Fruit fly (Drosophila melanogaster): ENCODE measurements around the gene CG34447.

The CG34447 gene

dm6 chr2L:2373818-2374746, 45.7 kb downstream of the CG34447 start, which contains the start of the genes CG3609 and CG15390 (continued):
- peak; percentile 81 for TF ChIP-seq Dip3 (GFP tag; optimal IDR thresholded peaks at IDR 0.05)
- peak; percentile 92 for TF ChIP-seq Gug (GFP tag; IDR thresholded peaks at IDR 0.05)
- TF ChIP-seq pfk (GFP tag; optimal IDR thresholded peaks at IDR 0.05): peak; percentile 41
- TF ChIP-seq Dek (tag; optimal IDR thresholded peaks at IDR 0.05): peak; percentile 82
- peak; percentile 78 for TF ChIP-seq CG17912 (GFP tag; optimal IDR thresholded peaks at IDR 0.05)
- TF ChIP-seq CG10366 (GFP tag; IDR thresholded peaks at IDR 0.05): peak; percentile 77
- TF ChIP-seq Camta (GFP tag; optimal IDR thresholded peaks at IDR 0.05): peak; percentile 67
- TF ChIP-seq CG12155 (GFP tag; optimal IDR thresholded peaks at IDR 0.05): peak; percentile 86
- TF ChIP-seq CG3847 (GFP tag; IDR thresholded peaks at IDR 0.05): peak; percentile 86
- peak; percentile 73 for TF ChIP-seq CG4854 (GFP tag; optimal IDR thresholded peaks at IDR 0.05)
- peak; percentile 76 for TF ChIP-seq CG4707 (GFP tag; optimal IDR thresholded peaks at IDR 0.05)
- TF ChIP-seq Abd-B (GFP tag; optimal IDR thresholded peaks at IDR 0.05): peak; percentile 45
- peak; percentile 14 for TF ChIP-seq CG30431 (GFP tag; optimal IDR thresholded peaks at IDR 0.05)
- TF ChIP-seq CG9727 (GFP tag; optimal IDR thresholded peaks at IDR 0.05): peak; percentile 54
- peak; percentile 95 for TF ChIP-seq dm (GFP tag; optimal IDR thresholded peaks at IDR 0.05)
- peak; percentile 51; the same call in 1 of the 2 replicates for TF ChIP-seq gsb (GFP tag; IDR thresholded peaks at IDR 0.05)
- no peak for TF ChIP-seq tna (GFP tag; IDR thresholded peaks at IDR 0.05; ENCODE audit: partially characterized antibody)
- TF ChIP-seq Aef1 (GFP tag; IDR thresholded peaks at IDR 0.05): peak; percentile 45; the same call in 1 of the 3 replicates
- TF ChIP-seq CG2889 (GFP tag; IDR thresholded peaks at IDR 0.05): peak; percentile 50; the same call in 1 of the 3 replicates
- no peak; the same call in 2 of the 3 replicates for TF ChIP-seq knrl (GFP tag; IDR thresholded peaks at IDR 0.05; ENCODE audit: partially characterized antibody)
- peak; percentile 74 for TF ChIP-seq repo (GFP tag; optimal IDR thresholded peaks at IDR 0.05)
- TF ChIP-seq tup (GFP tag; optimal IDR thresholded peaks at IDR 0.05): peak; percentile 63
- TF ChIP-seq jumu (GFP tag; optimal IDR thresholded peaks at IDR 0.05): peak; percentile 91
- TF ChIP-seq CG1024 (GFP tag; IDR thresholded peaks at IDR 0.05): peak; percentile 55; the same call in 1 of the 2 replicates
- no peak; the same call in 1 of the 2 replicates for TF ChIP-seq GATAe (GFP tag; conservative IDR thresholded peaks at IDR 0.05)
- peak; percentile 90 for TF ChIP-seq maf-S (GFP tag; optimal IDR thresholded peaks at IDR 0.05)
- TF ChIP-seq pnt (GFP tag; optimal IDR thresholded peaks at IDR 0.05): peak; percentile 67
- TF ChIP-seq CG30020 (tag; optimal IDR thresholded peaks at IDR 0.05): peak; percentile 63
- peak; percentile 3 for TF ChIP-seq odd (GFP tag; optimal IDR thresholded peaks at IDR 0.05)
- TF ChIP-seq tgo (GFP tag; IDR thresholded peaks at IDR 0.05): peak; percentile 64
- peak; percentile 90 for TF ChIP-seq CG10543 (GFP tag; optimal IDR thresholded peaks at IDR 0.05)
- TF ChIP-seq Oli (tag; optimal IDR thresholded peaks at IDR 0.05): peak; percentile 30
- peak; percentile 97 for TF ChIP-seq MBD-R2 (GFP tag; IDR thresholded peaks at IDR 0.05)
- TF ChIP-seq CG13894 (tag; optimal IDR thresholded peaks at IDR 0.05): peak; percentile 92
- TF ChIP-seq Dll (GFP tag; IDR thresholded peaks at IDR 0.05; ENCODE audit: partially characterized antibody): no peak; the same call in 3 of the 4 replicates
- peak; percentile 85 for TF ChIP-seq sug (tag; optimal IDR thresholded peaks at IDR 0.05)
- peak; percentile 26 for TF ChIP-seq CG10267 (tag; optimal IDR thresholded peaks at IDR 0.05)
- TF ChIP-seq Hey (tag; optimal IDR thresholded peaks at IDR 0.05): peak; percentile 57
- peak; percentile 83 for TF ChIP-seq disco-r (GFP tag; optimal IDR thresholded peaks at IDR 0.05)
- TF ChIP-seq CrebB (tag; optimal IDR thresholded peaks at IDR 0.05): peak; percentile 87
- TF ChIP-seq CG14667 (GFP tag; IDR thresholded peaks at IDR 0.05): peak; percentile 65
- peak; percentile 68 for TF ChIP-seq CG11560 (tag; IDR thresholded peaks at IDR 0.05)
- peak; percentile 80 for TF ChIP-seq Atf6 (GFP tag; IDR thresholded peaks at IDR 0.05)
- TF ChIP-seq CG14710 (tag; optimal IDR thresholded peaks at IDR 0.05): peak; percentile 52
- peak; percentile 77 for TF ChIP-seq CG32772 (GFP tag; IDR thresholded peaks at IDR 0.05)
- TF ChIP-seq CG10431 (GFP tag; optimal IDR thresholded peaks at IDR 0.05): peak; percentile 64
- TF ChIP-seq CG15479 (GFP tag; optimal IDR thresholded peaks at IDR 0.05): no peak
- TF ChIP-seq jigr1 (GFP tag; IDR thresholded peaks at IDR 0.05): no peak

Data from whole organism, embryonic.